Fruit fly (Drosophila melanogaster): ENCODE results near the gene S-Lap1.

S-Lap1 gene

DNA sequence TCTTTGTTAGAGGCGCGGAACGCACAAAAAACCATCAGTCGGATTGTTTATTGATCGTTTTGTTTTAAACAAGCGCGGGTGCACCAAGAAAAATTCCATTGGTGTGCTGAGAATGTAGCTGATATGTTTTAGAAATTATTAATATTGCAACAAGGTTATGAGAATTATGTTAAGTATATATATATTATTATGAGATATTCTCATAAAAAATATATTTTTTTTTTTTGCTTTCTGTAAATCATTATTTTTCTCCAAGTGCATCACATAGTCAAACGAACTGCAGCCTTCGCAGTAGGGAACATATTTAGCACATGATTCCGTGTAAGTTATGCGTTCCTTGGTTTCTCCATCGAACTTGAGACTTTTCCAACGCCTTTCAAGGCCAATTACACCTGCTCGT lies 11.9 kb downstream of the S-Lap1 start (continued):
- peak; percentile 84 for TF ChIP-seq CG17361 (GFP tag; IDR thresholded peaks at IDR 0.05)
- TF ChIP-seq CG11085 (GFP tag; IDR thresholded peaks at IDR 0.05), result peak; percentile 57; the same call in 1 of the 2 replicates
- TF ChIP-seq nerfin-2 (GFP tag; IDR thresholded peaks at IDR 0.05; ENCODE audit: partially characterized antibody), result no peak
- no peak for TF ChIP-seq NC2β (GFP tag; optimal IDR thresholded peaks at IDR 0.05)
- no peak for TF ChIP-seq CG1832 (GFP tag; optimal IDR thresholded peaks at IDR 0.05)
- peak; percentile 70 for TF ChIP-seq PHDP (tag; optimal IDR thresholded peaks at IDR 0.05)
- peak; percentile 58 for TF ChIP-seq slbo (GFP tag; IDR thresholded peaks at IDR 0.05)
- peak; percentile 83 for TF ChIP-seq CG2678 (tag; optimal IDR thresholded peaks at IDR 0.05)
- TF ChIP-seq row (GFP tag; IDR thresholded peaks at IDR 0.05), result peak; percentile 81
- no peak for TF ChIP-seq CG31365 (tag; optimal IDR thresholded peaks at IDR 0.05)
- TF ChIP-seq CG8944 (GFP tag; optimal IDR thresholded peaks at IDR 0.05), result no peak
- TF ChIP-seq CG6689 (GFP tag; IDR thresholded peaks at IDR 0.05), result peak; percentile 86
- no peak for TF ChIP-seq NC2α (GFP tag; optimal IDR thresholded peaks at IDR 0.05)
- TF ChIP-seq Hey (tag; optimal IDR thresholded peaks at IDR 0.05), result no peak
- peak; percentile 38 for TF ChIP-seq CG7556 (GFP tag; optimal IDR thresholded peaks at IDR 0.05)
- peak; percentile 72 for TF ChIP-seq zfh1 (GFP tag; IDR thresholded peaks at IDR 0.05)
- TF ChIP-seq CG17359 (tag; optimal IDR thresholded peaks at IDR 0.05), result peak; percentile 65
- peak; percentile 29 for TF ChIP-seq nerfin-1 (tag; optimal IDR thresholded peaks at IDR 0.05)
- TF ChIP-seq tup (GFP tag; optimal IDR thresholded peaks at IDR 0.05), result no peak
- no peak for TF ChIP-seq vfl (GFP tag; optimal IDR thresholded peaks at IDR 0.05)
- no peak for TF ChIP-seq chn (GFP tag; optimal IDR thresholded peaks at IDR 0.05)
- TF ChIP-seq tin (GFP tag; optimal IDR thresholded peaks at IDR 0.05), result peak; percentile 48
- TF ChIP-seq CG18262 (tag; optimal IDR thresholded peaks at IDR 0.05), result peak; percentile 87
- peak; percentile 82 for TF ChIP-seq CG6272 (GFP tag; IDR thresholded peaks at IDR 0.05)
- no peak for TF ChIP-seq pros (GFP tag; optimal IDR thresholded peaks at IDR 0.05)
- TF ChIP-seq CG10267 (tag; optimal IDR thresholded peaks at IDR 0.05), result peak; percentile 74
- no peak for TF ChIP-seq Lhr (GFP tag; optimal IDR thresholded peaks at IDR 0.05)
- TF ChIP-seq her (GFP tag; optimal IDR thresholded peaks at IDR 0.05), result no peak
- TF ChIP-seq CG2889 (GFP tag; IDR thresholded peaks at IDR 0.05), result 0 out of 3 replicates have a peak, but pooled peaks have one; percentile 11
- TF ChIP-seq Ada2b (GFP tag; IDR thresholded peaks at IDR 0.05), result peak; percentile 86
- peak; percentile 82 for TF ChIP-seq CG11504 (tag; optimal IDR thresholded peaks at IDR 0.05)
- peak in 1 of 2 experiments; percentile 48 for TF ChIP-seq dpn (GFP tag; optimal IDR thresholded peaks at IDR 0.05)
- peak; percentile 16 for TF ChIP-seq fd3F (GFP tag; optimal IDR thresholded peaks at IDR 0.05)
- TF ChIP-seq Gsc (GFP tag; IDR thresholded peaks at IDR 0.05), result no peak
- peak; percentile 76 for TF ChIP-seq CG9727 (GFP tag; optimal IDR thresholded peaks at IDR 0.05)
- peak; percentile 58; the same call in 1 of the 2 replicates for TF ChIP-seq rib (GFP tag; IDR thresholded peaks at IDR 0.05)
- no peak for TF ChIP-seq Doc2 (GFP tag; IDR thresholded peaks at IDR 0.05)
- TF ChIP-seq CG9797 (GFP tag; optimal IDR thresholded peaks at IDR 0.05), result no peak
- TF ChIP-seq Dfd (GFP tag; optimal IDR thresholded peaks at IDR 0.05), result no peak
- peak; percentile 85 for TF ChIP-seq HLH3B (GFP tag; IDR thresholded peaks at IDR 0.05)
- no peak for TF ChIP-seq Antp (GFP tag; optimal IDR thresholded peaks at IDR 0.05)
- TF ChIP-seq ken (GFP tag; IDR thresholded peaks at IDR 0.05), result no peak
- TF ChIP-seq CG33557 (GFP tag; optimal IDR thresholded peaks at IDR 0.05), result peak; percentile 18
- TF ChIP-seq Dip2 (GFP tag; IDR thresholded peaks at IDR 0.05), result no peak
- no peak for TF ChIP-seq CG31388 (GFP tag; optimal IDR thresholded peaks at IDR 0.05)
- peak; percentile 68; the same call in 1 of the 3 replicates for TF ChIP-seq H15 (GFP tag; IDR thresholded peaks at IDR 0.05)
- TF ChIP-seq CG12104 (GFP tag; optimal IDR thresholded peaks at IDR 0.05), result peak; percentile 34
- TF ChIP-seq Usf (GFP tag; optimal IDR thresholded peaks at IDR 0.05), result no peak
- peak; percentile 64 for TF ChIP-seq bcd (GFP tag; optimal IDR thresholded peaks at IDR 0.05)
- TF ChIP-seq NfI (GFP tag; optimal IDR thresholded peaks at IDR 0.05), result peak; percentile 8
- peak; percentile 45 for TF ChIP-seq Ravus (GFP tag; IDR thresholded peaks at IDR 0.05)
- TF ChIP-seq dmrt99B (tag; optimal IDR thresholded peaks at IDR 0.05), result peak; percentile 86

Data from whole organism, embryonic.